Fruit fly (Drosophila melanogaster): ENCODE measurements around the gene ND-B14.5B.

dm6 chr2L:3114132-3114531, 31.5 kb downstream of the ND-B14.5B start:
- TF ChIP-seq CG32264 (GFP tag; optimal IDR thresholded peaks at IDR 0.05): no peak
- no peak for TF ChIP-seq Vsx2 (GFP tag; optimal IDR thresholded peaks at IDR 0.05; ENCODE audit: partially characterized antibody)
- no peak for TF ChIP-seq dsf (GFP tag; optimal IDR thresholded peaks at IDR 0.05; ENCODE audit: borderline replicate concordance)
- no peak for TF ChIP-seq Hr83 (GFP tag; optimal IDR thresholded peaks at IDR 0.05; ENCODE audit: poor library complexity, severe bottlenecking)
- TF ChIP-seq pan (optimal IDR thresholded peaks at IDR 0.05): no peak
